Worm (Caenorhabditis elegans): ENCODE data around the gene gst-7.
A peak's percentile ranks its signal among the peaks of the same experiment; 100 is the strongest.

Gene gst-7

ce11 chrII:4851594-4852106 lies 30.2 kb upstream of the gst-7 start, which contains the start of gene dnj-9:
Gene dnj-9 (plus strand): TSS chrII:4852056.
- TF ChIP-seq ceh-20 (GFP tag; IDR thresholded peaks at IDR 0.05), result peak; percentile 90
- peak; percentile 64 for TF ChIP-seq zip-2 (tag; optimal IDR thresholded peaks at IDR 0.05)
- TF ChIP-seq nhr-102 (tag; optimal IDR thresholded peaks at IDR 0.05), result peak; percentile 97
- no peak for TF ChIP-seq nhr-111 (GFP tag; optimal IDR thresholded peaks at IDR 0.05)
- peak; percentile 73; the same call in 1 of the 2 replicates for TF ChIP-seq snpc-1.2 (GFP tag; IDR thresholded peaks at IDR 0.05)
- TF ChIP-seq nhr-237 (tag; optimal IDR thresholded peaks at IDR 0.05), result no peak
- TF ChIP-seq set-16 (GFP tag; IDR thresholded peaks at IDR 0.05), result no peak
- TF ChIP-seq F10B5.3 (tag; optimal IDR thresholded peaks at IDR 0.05), result peak; percentile 93
- peak; percentile 84 for TF ChIP-seq nhr-11 (tag; optimal IDR thresholded peaks at IDR 0.05)
- TF ChIP-seq daf-19 (GFP tag; conservative IDR thresholded peaks at IDR 0.05), result peak; percentile 45; the same call in 1 of the 2 replicates
- TF ChIP-seq Y48G9A.11 (GFP tag; IDR thresholded peaks at IDR 0.05), result peak; percentile 72
- TF ChIP-seq F49E8.2 (tag; optimal IDR thresholded peaks at IDR 0.05; ENCODE audit: borderline replicate concordance), result peak; percentile 89
- TF ChIP-seq unc-39 (tag; optimal IDR thresholded peaks at IDR 0.05), result no peak
- TF ChIP-seq nhr-25 (tag; optimal IDR thresholded peaks at IDR 0.05; ENCODE audit: borderline replicate concordance, insufficient read depth), result peak; percentile 88
- no peak for TF ChIP-seq aly-2 (tag; optimal IDR thresholded peaks at IDR 0.05)
- TF ChIP-seq nhr-42 (GFP tag; IDR thresholded peaks at IDR 0.05), result peak; percentile 82
- peak; percentile 50 for TF ChIP-seq lin-15B (tag; optimal IDR thresholded peaks at IDR 0.05)
- TF ChIP-seq Y105C5A.15 (GFP tag; IDR thresholded peaks at IDR 0.05), result no peak
- no peak for TF ChIP-seq Y75B8A.6 (GFP tag; IDR thresholded peaks at IDR 0.05)
- TF ChIP-seq hlh-30 (tag; optimal IDR thresholded peaks at IDR 0.05; ENCODE audit: insufficient read depth), result peak; percentile 88
- peak; percentile 92 for TF ChIP-seq duxl-1 (tag; optimal IDR thresholded peaks at IDR 0.05; ENCODE audit: poor library complexity)
- peak; percentile 65 for TF ChIP-seq zfp-2 (tag; optimal IDR thresholded peaks at IDR 0.05)
- TF ChIP-seq saeg-2 (GFP tag; IDR thresholded peaks at IDR 0.05), result peak; percentile 91
- TF ChIP-seq ztf-7 (tag; optimal IDR thresholded peaks at IDR 0.05), result peak; percentile 82
- TF ChIP-seq hlh-11 (tag; optimal IDR thresholded peaks at IDR 0.05), result peak; percentile 92
- TF ChIP-seq unc-62 (GFP tag; optimal IDR thresholded peaks at IDR 0.05 in 1 of 2), result peak in 1 of 2 experiments; percentile 98
- no peak for TF ChIP-seq unc-62 (tag; optimal IDR thresholded peaks at IDR 0.05)
- peak; percentile 83 for TF ChIP-seq arid-1 (GFP tag; conservative IDR thresholded peaks at IDR 0.05)
- peak; percentile 79; the same call in 1 of the 2 replicates for TF ChIP-seq mdt-29 (GFP tag; IDR thresholded peaks at IDR 0.05)
- peak; percentile 93 for TF ChIP-seq nhr-6 (tag; optimal IDR thresholded peaks at IDR 0.05)
- TF ChIP-seq dmd-9 (GFP tag; IDR thresholded peaks at IDR 0.05), result peak; percentile 90
- no peak for TF ChIP-seq egl-27 (tag; optimal IDR thresholded peaks at IDR 0.05)
- peak; percentile 52 to 72 for TF ChIP-seq hif-1 (tag; optimal IDR thresholded peaks at IDR 0.05)
- peak; percentile 63 for TF ChIP-seq madf-9 (GFP tag; conservative IDR thresholded peaks at IDR 0.05)
- peak; percentile 98 for TF ChIP-seq dve-1 (tag; optimal IDR thresholded peaks at IDR 0.05; ENCODE audit: insufficient read depth)
- peak; percentile 52 for TF ChIP-seq ces-1 (GFP tag; optimal IDR thresholded peaks at IDR 0.05)
- peak; percentile 41 for TF ChIP-seq nhr-76 (tag; optimal IDR thresholded peaks at IDR 0.05)
- peak; percentile 94 for TF ChIP-seq dmd-6 (GFP tag; IDR thresholded peaks at IDR 0.05)
- TF ChIP-seq ceh-62 (tag; optimal IDR thresholded peaks at IDR 0.05), result no peak
- peak; percentile 83 for TF ChIP-seq nhr-28 (tag; optimal IDR thresholded peaks at IDR 0.05)
- TF ChIP-seq mep-1 (tag; optimal IDR thresholded peaks at IDR 0.05), result peak; percentile 96
- peak; percentile 18 for TF ChIP-seq lir-3 (tag; optimal IDR thresholded peaks at IDR 0.05)
- TF ChIP-seq tra-1 (GFP tag; IDR thresholded peaks at IDR 0.05), result peak; percentile 86; the same call in 1 of the 2 replicates
- no peak for TF ChIP-seq tag-97 (GFP tag; IDR thresholded peaks at IDR 0.05)
- peak; percentile 86 for TF ChIP-seq fkh-10 (GFP tag; optimal IDR thresholded peaks at IDR 0.05)
- TF ChIP-seq zag-1 (tag; optimal IDR thresholded peaks at IDR 0.05), result peak; percentile 76
- TF ChIP-seq php-3 (GFP tag; IDR thresholded peaks at IDR 0.05), result peak; percentile 80
- peak; percentile 93 for TF ChIP-seq nhr-77 (tag; optimal IDR thresholded peaks at IDR 0.05)
- TF ChIP-seq lin-1 (GFP tag; IDR thresholded peaks at IDR 0.05), result peak; percentile 89
- peak; percentile 92 for TF ChIP-seq spr-3 (GFP tag; optimal IDR thresholded peaks at IDR 0.05)
- TF ChIP-seq spr-1 (tag; optimal IDR thresholded peaks at IDR 0.05), result peak; percentile 94

All from whole organism, L4 larva.